Worm (Caenorhabditis elegans) whole organism, late embryonic: ENCODE results near the gene K09B11.4.

Experiments
- T23F11.4 ChIP-seq: fragments of 200-800 bp; sonication (Bioruptor generic); optimal IDR thresholded peaks from 2 replicates; lab custom pipeline; 2018; ENCODE audit warnings: mild to moderate bottlenecking, missing genetic modification characterization, missing compliant biosample characterization
- eyg-1 ChIP-seq: sonication (generic microtip); optimal IDR thresholded peaks from 2 replicates; lab custom pipeline; 2016; ENCODE audit warnings: missing genotype, missing genetic modification characterization, missing compliant biosample characterization
- pag-3 ChIP-seq: sonication (generic microtip); optimal IDR thresholded peaks from 2 replicates; lab custom pipeline; 2016; ENCODE audit warnings: missing compliant biosample characterization, missing genetic modification characterization, borderline replicate concordance
- unc-86 ChIP-seq: sonication (generic microtip); optimal IDR thresholded peaks from 2 replicates; lab custom pipeline; 2016; ENCODE audit warnings: missing genetic modification characterization, missing compliant biosample characterization

- no peak for TF ChIP-seq eyg-1 (tag; lab: Kevin White, UChicago)
- TF ChIP-seq unc-86 (tag; lab: Kevin White, UChicago) = no peak
- no peak for TF ChIP-seq T23F11.4
- no peak for TF ChIP-seq pag-3
Observed at ce11 chrIV:13408018-13408417, 21.3 kb upstream of the K09B11.4 start, which contains the start of gene Y62E10A.19.
